Worm (Caenorhabditis elegans) whole organism, L2 larva: ENCODE results near the gene T22F7.3.
A peak's percentile ranks its signal among the peaks of the same experiment; 100 is the strongest.

Experiments
- C34F6.9 ChIP-seq: fragments of 150-350 bp; optimal IDR thresholded peaks from 2 replicates; lab custom pipeline; 2014; ENCODE audit warnings: missing biosample characterization, missing genetic modification characterization
- F13H6.1 ChIP-seq: sonication (generic microtip); optimal IDR thresholded peaks from 2 replicates; lab custom pipeline; 2016; ENCODE audit warnings: missing genetic modification characterization, missing compliant biosample characterization
- R02D3.7 ChIP-seq: fragments of 150-350 bp; optimal IDR thresholded peaks from 2 replicates; lab custom pipeline; 2014; ENCODE audit warnings: missing biosample characterization, missing genetic modification characterization
- Y55F3AM.14 ChIP-seq: fragments of 200-800 bp; sonication (Bioruptor generic); optimal IDR thresholded peaks from 2 replicates; lab custom pipeline; 2018; ENCODE audit warnings: mild to moderate bottlenecking, missing genetic modification characterization, missing compliant biosample characterization
- ZK546.5 ChIP-seq: sonication (generic microtip); optimal IDR thresholded peaks from 2 replicates; lab custom pipeline; 2017; ENCODE audit warnings: missing biosample characterization, missing genetic modification characterization
- aly-2 ChIP-seq: fragments of 150-350 bp; optimal IDR thresholded peaks from 2 replicates; lab custom pipeline; 2014; ENCODE audit warnings: missing biosample characterization, missing genetic modification characterization
- ama-1 ChIP-seq: fragments of 150-350 bp; optimal IDR thresholded peaks from 2 replicates; lab custom pipeline; 2018; ENCODE audit warnings: inconsistent platforms
- blmp-1 ChIP-seq: sonication (generic microtip); optimal IDR thresholded peaks from 2 replicates; lab custom pipeline; 2017; ENCODE audit warnings: missing genetic modification characterization, mild to moderate bottlenecking, missing compliant biosample characterization, antibody characterized with exemption, moderate library complexity; ENCODE audit not compliant: insufficient read depth
- ceh-16 ChIP-seq: fragments of 150-350 bp; optimal IDR thresholded peaks from 2 replicates; lab custom pipeline; 2014; ENCODE audit warnings: missing biosample characterization, missing genetic modification characterization
- ceh-82 ChIP-seq: fragments of 150-350 bp; optimal IDR thresholded peaks from 2 replicates; lab custom pipeline; 2014; ENCODE audit warnings: missing biosample characterization, missing genetic modification characterization
- crh-2 ChIP-seq: sonication (generic microtip); optimal IDR thresholded peaks from 2 replicates; lab custom pipeline; 2017; ENCODE audit warnings: missing biosample characterization, missing genetic modification characterization
- dmd-4 ChIP-seq: sonication (generic microtip); optimal IDR thresholded peaks from 2 replicates; lab custom pipeline; 2017; ENCODE audit warnings: missing biosample characterization, missing genetic modification characterization
- egl-27 ChIP-seq: sonication (generic microtip); optimal IDR thresholded peaks from 3 replicates; lab custom pipeline; 2017; ENCODE audit warnings: missing biosample characterization, missing genetic modification reagents, missing genetic modification characterization
- elt-3 ChIP-seq: sonication (generic microtip); optimal IDR thresholded peaks from 2 replicates; lab custom pipeline; 2017; ENCODE audit warnings: missing biosample characterization, missing genetic modification characterization
- fos-1 ChIP-seq: fragments of 150-350 bp; optimal IDR thresholded peaks from 2 replicates; lab custom pipeline; 2014; ENCODE audit warnings: missing biosample characterization, missing genetic modification characterization
- gmeb-1 ChIP-seq: fragments of 150-350 bp; optimal IDR thresholded peaks from 2 replicates; lab custom pipeline; 2014; ENCODE audit warnings: missing biosample characterization, missing genetic modification characterization
- lin-11 ChIP-seq: fragments of 150-350 bp; sonication (generic microtip); optimal IDR thresholded peaks from 2 replicates; lab custom pipeline; 2014; ENCODE audit warnings: missing biosample characterization, missing genetic modification characterization, inconsistent platforms, mixed read lengths
- lin-13 ChIP-seq: fragments of 150-350 bp; optimal IDR thresholded peaks from 2 replicates; lab custom pipeline; 2014; ENCODE audit warnings: missing biosample characterization, missing genetic modification reagents, missing genetic modification characterization
- lin-39 ChIP-seq: fragments of 150-350 bp; optimal IDR thresholded peaks from 2 replicates; lab custom pipeline; 2014; ENCODE audit warnings: missing biosample characterization, missing genetic modification reagents, missing genetic modification characterization
- lsy-2 ChIP-seq, 2 experiments: fragments of 150-350 bp in 1 of 2; sonication (generic microtip) in 1 of 2; optimal IDR thresholded peaks; 2 replicates each; lab custom pipeline; 2014 to 2017; ENCODE audit warnings: missing biosample characterization in 2 of 2, missing genetic modification characterization in 2 of 2
- mab-5 ChIP-seq: fragments of 150-350 bp; optimal IDR thresholded peaks from 2 replicates; lab custom pipeline; 2014; ENCODE audit warnings: missing biosample characterization, missing genetic modification characterization
- mdl-1 ChIP-seq, 2 experiments: fragments of 150-350 bp in 1 of 2; sonication (generic microtip) in 1 of 2; optimal IDR thresholded peaks; 2 replicates each; lab custom pipeline; 2017; ENCODE audit warnings: missing biosample characterization in 2 of 2, missing genetic modification characterization in 2 of 2
- nhr-10 ChIP-seq: sonication (generic microtip); optimal IDR thresholded peaks from 2 replicates; lab custom pipeline; 2017; ENCODE audit warnings: missing biosample characterization, missing genetic modification characterization
- nhr-11 ChIP-seq: fragments of 150-350 bp; optimal IDR thresholded peaks from 2 replicates; lab custom pipeline; 2014; ENCODE audit warnings: missing biosample characterization, missing genetic modification characterization
- nhr-12 ChIP-seq: fragments of 150-350 bp; optimal IDR thresholded peaks from 2 replicates; lab custom pipeline; 2014; ENCODE audit warnings: missing biosample characterization, missing genetic modification characterization
- nhr-129 ChIP-seq: fragments of 150-350 bp; optimal IDR thresholded peaks from 2 replicates; lab custom pipeline; 2014; ENCODE audit warnings: missing biosample characterization, missing genetic modification characterization
- nhr-21 ChIP-seq: fragments of 150-350 bp; optimal IDR thresholded peaks from 2 replicates; lab custom pipeline; 2014; ENCODE audit warnings: missing biosample characterization, missing genetic modification characterization
- nhr-23 ChIP-seq: fragments of 150-350 bp; optimal IDR thresholded peaks from 2 replicates; lab custom pipeline; 2014; ENCODE audit warnings: missing biosample characterization, missing genetic modification reagents, missing genetic modification characterization
- nhr-237 ChIP-seq: fragments of 150-350 bp; optimal IDR thresholded peaks from 2 replicates; lab custom pipeline; 2014; ENCODE audit warnings: missing biosample characterization, missing genetic modification characterization
- nhr-25 ChIP-seq: fragments of 150-350 bp; sonication (generic microtip); optimal IDR thresholded peaks from 3 replicates; lab custom pipeline; 2014; ENCODE audit warnings: missing biosample characterization, missing genetic modification characterization
- nhr-6 ChIP-seq: fragments of 150-350 bp; optimal IDR thresholded peaks from 2 replicates; lab custom pipeline; 2014; ENCODE audit warnings: missing biosample characterization, missing genetic modification characterization
- nhr-77 ChIP-seq: fragments of 150-350 bp; optimal IDR thresholded peaks from 2 replicates; lab custom pipeline; 2014; ENCODE audit warnings: missing biosample characterization, missing genetic modification characterization
- peb-1 ChIP-seq: fragments of 150-350 bp; optimal IDR thresholded peaks from 2 replicates; lab custom pipeline; 2014; ENCODE audit warnings: missing biosample characterization, missing genetic modification characterization
- sem-4 ChIP-seq: fragments of 150-350 bp; optimal IDR thresholded peaks from 2 replicates; lab custom pipeline; 2014; ENCODE audit warnings: missing biosample characterization, missing genetic modification reagents, missing genetic modification characterization
- skn-1 ChIP-seq: sonication (generic microtip); optimal IDR thresholded peaks from 2 replicates; lab custom pipeline; 2017; ENCODE audit warnings: missing biosample characterization, missing genetic modification characterization
- sma-3 ChIP-seq: sonication (generic microtip); optimal IDR thresholded peaks from 2 replicates; lab custom pipeline; 2016; ENCODE audit warnings: missing genetic modification reagents, missing genetic modification characterization, missing compliant biosample characterization
- sma-9 ChIP-seq, 2 experiments: fragments of 150-350 bp in 1 of 2; sonication (generic microtip) in 1 of 2; optimal IDR thresholded peaks; 2 replicates each; lab custom pipeline; 2014 to 2016; ENCODE audit warnings: missing genetic modification characterization in 2 of 2, mild to moderate bottlenecking in 1 of 2, missing biosample characterization in 1 of 2, missing compliant biosample characterization in 1 of 2, missing genetic modification reagents in 1 of 2, moderate library complexity in 1 of 2
- snpc-4 ChIP-seq: fragments of 150-350 bp; optimal IDR thresholded peaks from 2 replicates; lab custom pipeline; 2014; ENCODE audit warnings: missing biosample characterization, missing genetic modification characterization
- unc-39 ChIP-seq: fragments of 150-350 bp; optimal IDR thresholded peaks from 2 replicates; lab custom pipeline; 2014; ENCODE audit warnings: missing biosample characterization, missing genetic modification characterization
- unc-55 ChIP-seq: fragments of 150-350 bp; sonication (generic microtip); optimal IDR thresholded peaks from 3 replicates; lab custom pipeline; 2014; ENCODE audit warnings: missing biosample characterization, missing genetic modification reagents, missing genetic modification characterization
- unc-62 ChIP-seq: fragments of 150-350 bp; optimal IDR thresholded peaks from 2 replicates; lab custom pipeline; 2014; ENCODE audit warnings: missing biosample characterization, missing genetic modification reagents, missing genetic modification characterization
- zag-1 ChIP-seq: fragments of 150-350 bp; optimal IDR thresholded peaks from 2 replicates; lab custom pipeline; 2014; ENCODE audit warnings: missing biosample characterization, missing genetic modification characterization
- ztf-1 ChIP-seq: fragments of 200-800 bp; sonication (Bioruptor generic); conservative IDR thresholded peaks from 2 replicates; pipeline ENCODE4 v1.3.6; 2022; ENCODE audit warnings: missing genetic modification characterization, missing compliant biosample characterization
- ztf-11 ChIP-seq: sonication (generic microtip); optimal IDR thresholded peaks from 2 replicates; lab custom pipeline; 2017; ENCODE audit warnings: missing biosample characterization, missing genetic modification characterization
- ztf-4 ChIP-seq: fragments of 150-350 bp; optimal IDR thresholded peaks from 2 replicates; lab custom pipeline; 2014; ENCODE audit warnings: missing biosample characterization, missing genetic modification characterization

Gene T22F7.3

DNA sequence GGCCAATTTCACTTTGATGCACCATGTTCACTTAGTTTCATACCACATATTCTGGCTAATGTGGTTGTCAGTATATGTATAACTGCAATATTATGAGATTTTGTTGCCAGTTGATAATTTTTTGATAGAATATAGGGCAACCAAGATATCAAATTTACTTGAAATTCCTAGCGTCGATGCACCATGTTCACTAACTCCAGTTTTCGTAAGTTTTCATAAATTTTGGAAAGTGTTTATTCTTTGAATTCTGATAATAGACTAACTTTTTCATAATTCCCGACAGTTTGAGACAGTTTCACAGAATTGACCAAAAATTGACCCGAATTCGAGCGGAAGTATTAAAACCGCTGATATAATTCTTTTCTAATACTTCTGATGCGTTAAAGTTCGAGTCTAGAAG, 13.2 kb upstream of the T22F7.3 start:
- TF ChIP-seq fos-1 (no peak), nhr-6 (tag; lab: Kevin White, UChicago) (no peak)

DNA sequence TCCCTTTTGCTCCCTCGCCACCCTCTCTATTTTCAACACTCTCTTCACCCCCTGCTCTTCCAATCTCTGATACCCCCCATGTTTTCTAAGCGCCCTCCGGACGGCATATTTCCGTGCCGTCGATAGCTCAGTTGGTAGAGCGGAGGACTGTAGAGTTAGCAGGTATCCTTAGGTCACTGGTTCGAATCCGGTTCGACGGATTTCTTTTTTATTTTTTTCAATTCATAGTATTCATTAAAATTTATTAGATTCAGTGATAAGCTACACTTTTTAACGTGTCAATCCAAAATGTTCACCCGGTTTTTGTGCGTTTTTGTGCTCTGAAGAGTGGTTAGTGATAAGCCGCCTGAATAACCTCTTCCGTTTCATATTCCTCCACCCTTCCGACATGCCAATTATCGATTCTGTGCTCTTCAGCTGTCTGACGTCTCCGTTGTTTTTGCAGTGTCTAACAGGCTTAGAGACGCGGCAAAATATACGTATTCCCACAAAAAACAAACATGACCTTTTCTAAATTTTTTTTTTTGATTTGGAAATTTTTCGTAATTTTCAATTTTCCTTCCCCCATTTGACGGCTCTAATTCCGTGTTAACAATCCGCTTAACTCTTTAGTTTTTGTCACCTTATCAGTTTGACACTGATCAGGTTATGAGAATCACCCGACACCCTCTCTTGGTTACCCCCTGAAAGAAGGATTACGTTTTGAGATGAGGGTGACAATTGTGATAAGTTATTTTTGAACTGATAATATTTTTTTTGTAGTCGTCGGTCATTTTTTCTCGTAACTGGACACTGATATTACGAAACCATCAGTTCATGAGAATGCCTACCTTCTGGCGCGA, 11.6 kb upstream of the T22F7.3 start:
- peak; percentile 30 for TF ChIP-seq sma-9 (GFP tag; optimal IDR thresholded peaks at IDR 0.05; lab: Kevin White, UChicago)
- TF ChIP-seq sma-9 (tag; optimal IDR thresholded peaks at IDR 0.05; lab: Kevin White, UChicago): no peak
- TF ChIP-seq snpc-4 (tag; lab: Kevin White, UChicago): no peak
- TF ChIP-seq Y55F3AM.14: no peak
- peak; percentile 49 for TF ChIP-seq crh-2 (tag; lab: Kevin White, UChicago)
- TF ChIP-seq lsy-2 (tag; optimal IDR thresholded peaks at IDR 0.05; lab: Kevin White, UChicago): peak in 1 of 2 experiments; percentile 40
- no peak for TF ChIP-seq nhr-25 (tag; lab: Kevin White, UChicago)
- TF ChIP-seq skn-1 (tag; lab: Kevin White, UChicago): no peak
- no peak for TF ChIP-seq lin-13 (GFP tag; lab: Kevin White, UChicago)
- no peak for TF ChIP-seq dmd-4 (tag; lab: Kevin White, UChicago)
- no peak for TF ChIP-seq ceh-82
- no peak for TF ChIP-seq ama-1
- TF ChIP-seq ztf-4 (tag; lab: Kevin White, UChicago): no peak
- no peak for TF ChIP-seq C34F6.9 (tag; lab: Kevin White, UChicago)
- no peak for TF ChIP-seq R02D3.7 (tag; lab: Kevin White, UChicago)
- no peak for TF ChIP-seq lin-39 (tag; lab: Kevin White, UChicago)
- TF ChIP-seq ztf-1 (GFP tag; lab: Robert Waterston, UW): no peak
- no peak for TF ChIP-seq nhr-77 (tag; lab: Kevin White, UChicago)
- TF ChIP-seq ceh-16 (tag; lab: Kevin White, UChicago): no peak
- peak; percentile 26 for TF ChIP-seq unc-55 (GFP tag; lab: Kevin White, UChicago)
- TF ChIP-seq nhr-11 (tag; lab: Kevin White, UChicago): no peak
- TF ChIP-seq aly-2: no peak
- peak; percentile 14 for TF ChIP-seq gmeb-1
- TF ChIP-seq ZK546.5 (tag; lab: Kevin White, UChicago): no peak
- no peak for TF ChIP-seq ztf-11 (tag; lab: Kevin White, UChicago)
- no peak for TF ChIP-seq nhr-237 (tag; lab: Kevin White, UChicago)
- TF ChIP-seq nhr-21 (tag; lab: Kevin White, UChicago): no peak
- no peak for TF ChIP-seq nhr-23 (tag; lab: Kevin White, UChicago)
- peak; percentile 17 for TF ChIP-seq fos-1
- no peak for TF ChIP-seq nhr-12
- no peak for TF ChIP-seq sem-4 (tag; lab: Kevin White, UChicago)
- no peak for TF ChIP-seq peb-1 (tag; lab: Kevin White, UChicago)
- no peak for TF ChIP-seq sma-3 (GFP tag; lab: Kevin White, UChicago)
- TF ChIP-seq unc-39 (tag; lab: Kevin White, UChicago): no peak
- TF ChIP-seq mdl-1 (tag; optimal IDR thresholded peaks at IDR 0.05; lab: Kevin White, UChicago): no peak
- TF ChIP-seq blmp-1: no peak
- TF ChIP-seq mab-5 (tag; lab: Kevin White, UChicago): no peak
- TF ChIP-seq F13H6.1 (tag; lab: Kevin White, UChicago): peak; percentile 12
- no peak for TF ChIP-seq unc-62
- TF ChIP-seq nhr-129 (tag; lab: Kevin White, UChicago): no peak
- no peak for TF ChIP-seq nhr-10 (tag; lab: Kevin White, UChicago)
- TF ChIP-seq lin-11 (tag; lab: Kevin White, UChicago): peak; percentile 9
- TF ChIP-seq egl-27 (tag; lab: Kevin White, UChicago): no peak
- no peak for TF ChIP-seq nhr-6 (tag; lab: Kevin White, UChicago)
- TF ChIP-seq zag-1 (tag; lab: Kevin White, UChicago): no peak
- no peak for TF ChIP-seq elt-3 (tag; lab: Kevin White, UChicago)
